Fruit fly (Drosophila melanogaster): ENCODE measurements around the gene RluA-2.

Gene RluA-2

dm6 chr2L:10474268-10474678 is 2.6 kb upstream of the RluA-2 start, which contains the start of gene RluA-1 (continued):
- peak; percentile 93 for TF ChIP-seq CG9139 (GFP tag; optimal IDR thresholded peaks at IDR 0.05)
- TF ChIP-seq Lpt (GFP tag; optimal IDR thresholded peaks at IDR 0.05), result peak; percentile 97
- TF ChIP-seq CG16779 (tag; optimal IDR thresholded peaks at IDR 0.05), result peak; percentile 93
- TF ChIP-seq net (GFP tag; optimal IDR thresholded peaks at IDR 0.05), result peak; percentile 98
- peak; percentile 99 for TF ChIP-seq CG8119 (GFP tag; IDR thresholded peaks at IDR 0.05)
- TF ChIP-seq topi (GFP tag; optimal IDR thresholded peaks at IDR 0.05), result peak; percentile 93
- TF ChIP-seq Sox102F (GFP tag; optimal IDR thresholded peaks at IDR 0.05), result peak; percentile 93
- TF ChIP-seq CG31627 (GFP tag; optimal IDR thresholded peaks at IDR 0.05), result peak; percentile 86
- peak; percentile 96 for TF ChIP-seq achi (GFP tag; optimal IDR thresholded peaks at IDR 0.05)
- peak; percentile 94 for TF ChIP-seq esn (GFP tag; optimal IDR thresholded peaks at IDR 0.05)
- peak; percentile 96 for TF ChIP-seq dsx (GFP tag; optimal IDR thresholded peaks at IDR 0.05; ENCODE audit: poor library complexity, severe bottlenecking)
- TF ChIP-seq CG6808 (GFP tag; optimal IDR thresholded peaks at IDR 0.05), result peak; percentile 94
- peak; percentile 96 for TF ChIP-seq spab (GFP tag; optimal IDR thresholded peaks at IDR 0.05)
- peak; percentile 96 for TF ChIP-seq CG8632 (GFP tag; optimal IDR thresholded peaks at IDR 0.05)
- TF ChIP-seq CG11762 (GFP tag; optimal IDR thresholded peaks at IDR 0.05; ENCODE audit: insufficient read depth), result peak; percentile 97
- peak; percentile 78 for TF ChIP-seq fd85E (GFP tag; optimal IDR thresholded peaks at IDR 0.05)
- peak; percentile 99 for TF ChIP-seq Eip78C (GFP tag)
- TF ChIP-seq CG3032 (tag; optimal IDR thresholded peaks at IDR 0.05), result peak; percentile 97
- TF ChIP-seq Blimp-1 (GFP tag; optimal IDR thresholded peaks at IDR 0.05), result peak; percentile 82
- TF ChIP-seq Hr4 (GFP tag; optimal IDR thresholded peaks at IDR 0.05), result peak; percentile 98
- TF ChIP-seq CG6792 (GFP tag; optimal IDR thresholded peaks at IDR 0.05), result peak; percentile 95
- TF ChIP-seq OdsH (GFP tag; optimal IDR thresholded peaks at IDR 0.05), result peak; percentile 97
- TF ChIP-seq CG3919 (GFP tag; optimal IDR thresholded peaks at IDR 0.05), result peak; percentile 97
- TF ChIP-seq CG6854 (GFP tag; optimal IDR thresholded peaks at IDR 0.05), result peak; percentile 79
- peak; percentile 94 to 96 for TF ChIP-seq salr (GFP tag; optimal IDR thresholded peaks at IDR 0.05)
- peak; percentile 98 for TF ChIP-seq Ets96B (tag; optimal IDR thresholded peaks at IDR 0.05)
- peak; percentile 82 for TF ChIP-seq Hr39 (GFP tag; optimal IDR thresholded peaks at IDR 0.05)
- peak; percentile 85 for TF ChIP-seq Met (GFP tag; optimal IDR thresholded peaks at IDR 0.05)
- TF ChIP-seq CG10669 (GFP tag; optimal IDR thresholded peaks at IDR 0.05), result peak; percentile 98
- TF ChIP-seq lz (GFP tag; optimal IDR thresholded peaks at IDR 0.05), result peak; percentile 91
- TF ChIP-seq Eip75B (GFP tag; optimal IDR thresholded peaks at IDR 0.05), result peak; percentile 90
- peak; percentile 92 for TF ChIP-seq Sox15 (GFP tag; optimal IDR thresholded peaks at IDR 0.05)
- TF ChIP-seq CG6276 (GFP tag; optimal IDR thresholded peaks at IDR 0.05), result peak; percentile 99
- peak; percentile 84 for TF ChIP-seq CG11902 (GFP tag; optimal IDR thresholded peaks at IDR 0.05)
- peak; percentile 95 for TF ChIP-seq pdm3 (GFP tag; optimal IDR thresholded peaks at IDR 0.05)
- TF ChIP-seq Gug (GFP tag; IDR thresholded peaks at IDR 0.05), result peak; percentile 99
- peak; percentile 82 for TF ChIP-seq fkh (GFP tag; optimal IDR thresholded peaks at IDR 0.05)
- TF ChIP-seq vri (GFP tag; optimal IDR thresholded peaks at IDR 0.05), result no peak
- peak; percentile 90 for TF ChIP-seq cyc (GFP tag; optimal IDR thresholded peaks at IDR 0.05)
- TF ChIP-seq acj6 (GFP tag; optimal IDR thresholded peaks at IDR 0.05), result peak; percentile 97

dm6 chr2L:10474815-10475214 is 2.1 kb upstream of the RluA-2 start:
- no peak for TF ChIP-seq CG11762 (GFP tag; optimal IDR thresholded peaks at IDR 0.05; ENCODE audit: insufficient read depth)
- no peak for TF ChIP-seq CG10669 (GFP tag; optimal IDR thresholded peaks at IDR 0.05)

dm6 chr2L:10479859-10480258 is 3.0 kb downstream of the RluA-2 start:
- TF ChIP-seq fkh (GFP tag; optimal IDR thresholded peaks at IDR 0.05), result peak; percentile 59
- TF ChIP-seq CG15336 (GFP tag; IDR thresholded peaks at IDR 0.05), result peak; percentile 33; the same call in 1 of the 2 replicates
- no peak for TF ChIP-seq topi (GFP tag; optimal IDR thresholded peaks at IDR 0.05)
- TF ChIP-seq CG1621 (tag; optimal IDR thresholded peaks at IDR 0.05), result no peak
- TF ChIP-seq Smox (GFP tag; optimal IDR thresholded peaks at IDR 0.05), result no peak
- no peak for TF ChIP-seq Hr4 (GFP tag; optimal IDR thresholded peaks at IDR 0.05)
- TF ChIP-seq CG8119 (GFP tag; IDR thresholded peaks at IDR 0.05), result peak; percentile 31; the same call in 1 of the 3 replicates

Data from whole organism, prepupa.